Worm (Caenorhabditis elegans): Measurements from ENCODE around the gene czw-1.

Gene czw-1

ce11 chrIV:7967006-7967405 lies 20.4 kb upstream of the czw-1 start, which contains the start of gene F57H12.5:
Gene F57H12.5 (plus strand): TSS chrIV:7967306.
- TF ChIP-seq nhr-76 (tag; optimal IDR thresholded peaks at IDR 0.05) (no peak), ZK546.5 (tag; optimal IDR thresholded peaks at IDR 0.05) (no peak), elt-2 (tag; optimal IDR thresholded peaks at IDR 0.05) (no peak), unc-62 (GFP tag; optimal IDR thresholded peaks at IDR 0.05) (no peak), fkh-2 (tag; optimal IDR thresholded peaks at IDR 0.05) (no peak), ceh-9 (tag; optimal IDR thresholded peaks at IDR 0.05) (no peak), eor-1 (tag; optimal IDR thresholded peaks at IDR 0.05) (no peak), ceh-28 (tag; optimal IDR thresholded peaks at IDR 0.05) (no peak), nhr-12 (tag; optimal IDR thresholded peaks at IDR 0.05) (no peak), lsy-12 (tag; optimal IDR thresholded peaks at IDR 0.05) (no peak), elt-1 (tag; optimal IDR thresholded peaks at IDR 0.05) (no peak), daf-12 (tag; optimal IDR thresholded peaks at IDR 0.05) (no peak), pqm-1 (tag; optimal IDR thresholded peaks at IDR 0.05) (no peak), mdl-1 (tag; optimal IDR thresholded peaks at IDR 0.05) (no peak), ztf-4 (tag; optimal IDR thresholded peaks at IDR 0.05) (no peak)

- TF ChIP-seq egl-27 (tag; optimal IDR thresholded peaks at IDR 0.05) (no peak), nhr-237 (tag; optimal IDR thresholded peaks at IDR 0.05) (no peak), hmg-11 (tag; optimal IDR thresholded peaks at IDR 0.05) (no peak), pqm-1 (tag; optimal IDR thresholded peaks at IDR 0.05) (no peak), fkh-2 (tag; optimal IDR thresholded peaks at IDR 0.05) (no peak), nfya-1 (tag; optimal IDR thresholded peaks at IDR 0.05; ENCODE audit: insufficient read depth) (no peak), mdl-1 (tag; optimal IDR thresholded peaks at IDR 0.05) (no peak), nhr-76 (tag; optimal IDR thresholded peaks at IDR 0.05) (no peak), jun-1 (tag; optimal IDR thresholded peaks at IDR 0.05) (no peak), unc-39 (tag; optimal IDR thresholded peaks at IDR 0.05) (no peak), aly-2 (tag; optimal IDR thresholded peaks at IDR 0.05) (no peak), lsy-12 (tag; optimal IDR thresholded peaks at IDR 0.05) (no peak), mml-1 (tag; optimal IDR thresholded peaks at IDR 0.05) (no peak), elt-2 (tag; optimal IDR thresholded peaks at IDR 0.05) (no peak)
These were observed 15.3 kb upstream of the czw-1 start for ce11 chrIV:7961889-7962342.

ce11 chrIV:7958092-7958491 lies 11.5 kb upstream of the czw-1 start:
- TF ChIP-seq ceh-16 (tag; optimal IDR thresholded peaks at IDR 0.05) (no peak), mml-1 (tag; optimal IDR thresholded peaks at IDR 0.05) (no peak), lsy-12 (tag; optimal IDR thresholded peaks at IDR 0.05) (no peak), nfya-1 (tag; optimal IDR thresholded peaks at IDR 0.05; ENCODE audit: insufficient read depth) (no peak), unc-62 (GFP tag; optimal IDR thresholded peaks at IDR 0.05) (no peak), unc-39 (tag; optimal IDR thresholded peaks at IDR 0.05) (no peak), nhr-23 (tag; optimal IDR thresholded peaks at IDR 0.05) (no peak), ceh-82 (tag; optimal IDR thresholded peaks at IDR 0.05) (no peak), pqm-1 (tag; optimal IDR thresholded peaks at IDR 0.05) (no peak), sea-2 (GFP tag; optimal IDR thresholded peaks at IDR 0.05) (no peak), jun-1 (tag; optimal IDR thresholded peaks at IDR 0.05) (no peak), daf-12 (tag; optimal IDR thresholded peaks at IDR 0.05) (no peak), nhr-28 (tag; optimal IDR thresholded peaks at IDR 0.05) (no peak), snpc-4 (tag; optimal IDR thresholded peaks at IDR 0.05) (no peak), nhr-67 (tag; optimal IDR thresholded peaks at IDR 0.05) (no peak), fkh-2 (tag; optimal IDR thresholded peaks at IDR 0.05) (no peak), egl-5 (tag; optimal IDR thresholded peaks at IDR 0.05) (no peak), egl-27 (tag; optimal IDR thresholded peaks at IDR 0.05) (no peak), elt-3 (tag; optimal IDR thresholded peaks at IDR 0.05) (no peak), nhr-77 (tag; optimal IDR thresholded peaks at IDR 0.05) (no peak)

- TF ChIP-seq unc-39 (tag; optimal IDR thresholded peaks at IDR 0.05), result no peak
- no peak for TF ChIP-seq unc-62 (GFP tag; optimal IDR thresholded peaks at IDR 0.05)
- TF ChIP-seq nhr-12 (tag; optimal IDR thresholded peaks at IDR 0.05), result no peak
- TF ChIP-seq egl-27 (tag; optimal IDR thresholded peaks at IDR 0.05), result no peak
- TF ChIP-seq tbx-2 (tag; optimal IDR thresholded peaks at IDR 0.05), result no peak
- no peak for TF ChIP-seq nhr-11 (tag; optimal IDR thresholded peaks at IDR 0.05)
- no peak for TF ChIP-seq nhr-28 (tag; optimal IDR thresholded peaks at IDR 0.05)
- TF ChIP-seq lin-15B (tag; optimal IDR thresholded peaks at IDR 0.05), result no peak
- no peak for TF ChIP-seq elt-2 (tag; optimal IDR thresholded peaks at IDR 0.05)
- TF ChIP-seq mdl-1 (tag; optimal IDR thresholded peaks at IDR 0.05), result no peak
- no peak for TF ChIP-seq nhr-76 (tag; optimal IDR thresholded peaks at IDR 0.05)
- TF ChIP-seq pha-4 (tag; optimal IDR thresholded peaks at IDR 0.05), result no peak
- no peak for TF ChIP-seq ceh-16 (tag; optimal IDR thresholded peaks at IDR 0.05)
These were observed 10.9 kb upstream of the czw-1 start, which contains the start of gene frpr-10 for ce11 chrIV:7957504-7957903. Gene frpr-10 (plus strand): TSS chrIV:7957804.

Measured in whole organism, L3 larva.